Fruit fly (Drosophila melanogaster) whole organism, embryonic: ENCODE data around the gene CG13046.
A peak's percentile ranks its signal among the peaks of the same experiment; 100 is the strongest.

Source experiments
- Abd-B ChIP-seq: fragments of 200-800 bp; sonication (Bioruptor generic); optimal IDR thresholded peaks from 2 replicates; lab custom pipeline; 2018; ENCODE audit warnings: missing biosample characterization, mild to moderate bottlenecking, missing genetic modification characterization, moderate library complexity
- Blimp-1 ChIP-seq: fragments of 200-800 bp; sonication (Bioruptor generic); optimal IDR thresholded peaks from 3 replicates; lab custom pipeline; 2018; ENCODE audit warnings: missing biosample characterization, missing genetic modification characterization, mild to moderate bottlenecking, moderate library complexity, missing genetic modification reagents
- BtbVII ChIP-seq: fragments of 200-800 bp; sonication (Bioruptor generic); optimal IDR thresholded peaks from 3 replicates; lab custom pipeline; 2017; ENCODE audit warnings: missing biosample characterization, mild to moderate bottlenecking, missing genetic modification characterization
- CG13123 ChIP-seq: fragments of 200-800 bp; sonication (Bioruptor generic); optimal IDR thresholded peaks from 2 replicates; lab custom pipeline; 2016; ENCODE audit warnings: missing biosample characterization, missing genetic modification characterization
- CG15696 ChIP-seq: fragments of 200-800 bp; sonication (Bioruptor generic); optimal IDR thresholded peaks from 2 replicates; lab custom pipeline; 2019; ENCODE audit warnings: missing biosample characterization, mild to moderate bottlenecking, missing genetic modification characterization, moderate library complexity
- CG4404 ChIP-seq: fragments of 200-800 bp; sonication (Bioruptor generic); IDR thresholded peaks from 2 replicates; pipeline ENCODE4 v1.3.6; 2022; ENCODE audit warnings: missing biosample characterization, missing genetic modification characterization
- CG7556 ChIP-seq: fragments of 200-800 bp; sonication (Bioruptor generic); optimal IDR thresholded peaks from 2 replicates; lab custom pipeline; 2017; ENCODE audit warnings: missing biosample characterization, mild to moderate bottlenecking, missing genetic modification characterization
- CG7963 ChIP-seq: fragments of 200-800 bp; sonication (Bioruptor generic); IDR thresholded peaks from 3 replicates; pipeline ENCODE4 v1.3.6; 2022; ENCODE audit warnings: missing biosample characterization, missing genetic modification characterization; ENCODE audit not compliant: partially characterized antibody
- CG7987 ChIP-seq: fragments of 200-800 bp; sonication (Bioruptor generic); optimal IDR thresholded peaks from 2 replicates; lab custom pipeline; 2018; ENCODE audit warnings: missing biosample characterization, mild to moderate bottlenecking, missing genetic modification characterization, moderate library complexity
- CG9876 ChIP-seq: fragments of 200-800 bp; sonication (Bioruptor generic); optimal IDR thresholded peaks from 2 replicates; lab custom pipeline; 2016; ENCODE audit warnings: missing biosample characterization, missing genetic modification characterization
- GATAe ChIP-seq: fragments of 200-800 bp; sonication (Bioruptor generic); conservative IDR thresholded peaks from 2 replicates; pipeline ENCODE4 v1.3.6; 2022; ENCODE audit warnings: missing biosample characterization, missing genetic modification characterization
- HmgZ ChIP-seq: fragments of 200-800 bp; sonication (Bioruptor generic); optimal IDR thresholded peaks from 2 replicates; lab custom pipeline; 2018; ENCODE audit warnings: missing biosample characterization, mild to moderate bottlenecking, missing genetic modification characterization
- Med ChIP-seq: fragments of 200-800 bp; sonication (Bioruptor generic); peaks from one replicate; lab custom pipeline; 2016; ENCODE audit warnings: missing biosample characterization, missing genetic modification characterization, mild to moderate bottlenecking, inconsistent platforms, moderate library complexity
- Optix ChIP-seq: fragments of 200-800 bp; sonication (Bioruptor generic); IDR thresholded peaks from 3 replicates; pipeline ENCODE4 v1.3.6; 2022; ENCODE audit warnings: missing biosample characterization, missing genetic modification characterization
- Sox102F ChIP-seq: fragments of 200-800 bp; sonication (Bioruptor generic); optimal IDR thresholded peaks from 2 replicates; lab custom pipeline; 2018; ENCODE audit warnings: missing biosample characterization, mild to moderate bottlenecking, missing genetic modification characterization, moderate library complexity
- Xrp1 ChIP-seq: fragments of 200-800 bp; sonication (Bioruptor generic); IDR thresholded peaks from 2 replicates; pipeline ENCODE4 v1.3.6; 2022; ENCODE audit warnings: missing biosample characterization, missing genetic modification characterization
- az2 ChIP-seq: fragments of 200-800 bp; sonication (Bioruptor generic); optimal IDR thresholded peaks from 3 replicates; lab custom pipeline; 2016; ENCODE audit warnings: missing biosample characterization, missing genetic modification characterization
- bsh ChIP-seq, 2 experiments: fragments of 200-800 bp; sonication (Bioruptor generic); optimal IDR thresholded peaks; 2 replicates each; lab custom pipeline; 2017 to 2018; ENCODE audit warnings: mild to moderate bottlenecking in 2 of 2, missing biosample characterization in 2 of 2, missing genetic modification characterization in 2 of 2, moderate library complexity in 1 of 2
- btn ChIP-seq: fragments of 200-800 bp; sonication (Bioruptor generic); optimal IDR thresholded peaks from 2 replicates; lab custom pipeline; 2016; ENCODE audit warnings: missing biosample characterization, missing genetic modification characterization
- chinmo ChIP-seq: fragments of 200-800 bp; sonication (Bioruptor generic); IDR thresholded peaks from 4 replicates; pipeline ENCODE4 v1.3.6; 2022; ENCODE audit warnings: missing biosample characterization, missing genetic modification characterization; ENCODE audit not compliant: partially characterized antibody
- chn ChIP-seq: fragments of 200-800 bp; sonication (Bioruptor generic); optimal IDR thresholded peaks from 2 replicates; lab custom pipeline; 2016; ENCODE audit warnings: missing biosample characterization, missing genetic modification characterization
- gro ChIP-seq: fragments of 200-800 bp; sonication (Bioruptor generic); optimal IDR thresholded peaks from 2 replicates; lab custom pipeline; 2016; ENCODE audit warnings: missing biosample characterization, missing genetic modification characterization
- hb ChIP-seq: fragments of 200-800 bp; sonication (Bioruptor generic); IDR thresholded peaks from 3 replicates; pipeline ENCODE4 v1.3.6; 2022; ENCODE audit warnings: missing biosample characterization, missing genetic modification characterization; ENCODE audit not compliant: partially characterized antibody
- nerfin-2 ChIP-seq: fragments of 200-800 bp; sonication (Bioruptor generic); IDR thresholded peaks from 2 replicates; pipeline ENCODE4 v1.3.6; 2022; ENCODE audit warnings: missing biosample characterization, missing genetic modification characterization; ENCODE audit not compliant: partially characterized antibody
- nom ChIP-seq: fragments of 200-800 bp; sonication (Bioruptor generic); optimal IDR thresholded peaks from 2 replicates; lab custom pipeline; 2017; ENCODE audit warnings: missing biosample characterization, missing genetic modification characterization, mild to moderate bottlenecking, moderate library complexity, missing genetic modification reagents
- sens ChIP-seq: fragments of 200-800 bp; sonication (Bioruptor generic); peaks from one replicate; lab custom pipeline; 2016; ENCODE audit warnings: missing biosample characterization, missing genetic modification characterization
- ssp ChIP-seq: fragments of 200-800 bp; sonication (Bioruptor generic); IDR thresholded peaks from 2 replicates; pipeline ENCODE4 v1.3.6; 2022; ENCODE audit warnings: missing biosample characterization, missing genetic modification characterization
- trem ChIP-seq: fragments of 200-800 bp; optimal IDR thresholded peaks from 3 replicates; lab custom pipeline; 2019; ENCODE audit warnings: missing biosample characterization, mild to moderate bottlenecking, missing genetic modification characterization, moderate library complexity
- vvl ChIP-seq: fragments of 200-800 bp; sonication (Bioruptor generic); IDR thresholded peaks from 2 replicates; pipeline ENCODE4 v1.3.6; 2022; ENCODE audit warnings: missing biosample characterization, missing genetic modification characterization

Gene CG13046

DNA sequence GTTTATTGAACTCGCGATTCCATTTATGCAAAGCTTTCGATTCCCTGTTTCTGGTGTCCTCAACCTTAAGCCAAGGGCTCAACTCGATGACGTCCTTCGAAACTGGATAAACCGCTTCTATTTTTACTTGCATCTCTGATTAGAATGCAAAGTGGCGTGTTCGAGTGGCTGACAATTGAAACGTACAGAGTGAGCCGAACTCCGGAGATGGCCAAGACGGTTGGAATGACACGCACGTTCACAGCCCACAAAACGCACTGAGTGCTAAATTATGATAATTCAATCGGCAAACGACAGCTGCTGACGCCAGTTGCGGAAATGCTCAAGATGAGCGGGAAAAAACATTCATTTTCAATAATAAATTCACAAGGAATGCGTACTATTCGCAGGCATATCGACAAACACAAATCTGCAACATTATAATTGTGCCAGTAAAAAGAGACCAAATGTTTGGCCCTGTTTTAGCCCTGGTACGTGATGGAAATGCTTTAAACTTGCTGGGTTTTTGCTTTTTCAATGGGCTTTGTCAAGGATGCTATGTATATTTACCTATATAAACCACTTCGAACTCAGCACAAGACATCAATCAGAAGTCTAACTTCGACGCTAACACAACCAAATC is 15.8 kb downstream of the CG13046 start, which contains the start of gene CG13066:
CG13066 (plus strand) TSS at position 572 of the 622 bp plus-strand sequence.
- no peak for TF ChIP-seq GATAe (GFP tag; lab: Robert Waterston, UW)
- no peak for TF ChIP-seq CG7556 (GFP tag; lab: Kevin White, UChicago)
- no peak for TF ChIP-seq chn
- TF ChIP-seq ssp (GFP tag; lab: Robert Waterston, UW) = no peak
- no peak for TF ChIP-seq CG7963 (GFP tag; lab: Robert Waterston, UW)
- TF ChIP-seq chinmo = 0 out of 4 replicates have a peak, but pooled peaks have one; percentile 48
- no peak for TF ChIP-seq btn (GFP tag; lab: Kevin White, UChicago)
- no peak for TF ChIP-seq BtbVII (GFP tag; lab: Kevin White, UChicago)
- TF ChIP-seq sens = peak; percentile 52
- TF ChIP-seq Med (GFP tag; lab: Kevin White, UChicago) = no peak
- no peak for TF ChIP-seq Sox102F (GFP tag; lab: Kevin White, UChicago)
- TF ChIP-seq CG15696 (tag; lab: Kevin White, UChicago) = no peak
- peak; percentile 37; the same call in 1 of the 2 replicates for TF ChIP-seq vvl (GFP tag; lab: Robert Waterston, UW)

DNA sequence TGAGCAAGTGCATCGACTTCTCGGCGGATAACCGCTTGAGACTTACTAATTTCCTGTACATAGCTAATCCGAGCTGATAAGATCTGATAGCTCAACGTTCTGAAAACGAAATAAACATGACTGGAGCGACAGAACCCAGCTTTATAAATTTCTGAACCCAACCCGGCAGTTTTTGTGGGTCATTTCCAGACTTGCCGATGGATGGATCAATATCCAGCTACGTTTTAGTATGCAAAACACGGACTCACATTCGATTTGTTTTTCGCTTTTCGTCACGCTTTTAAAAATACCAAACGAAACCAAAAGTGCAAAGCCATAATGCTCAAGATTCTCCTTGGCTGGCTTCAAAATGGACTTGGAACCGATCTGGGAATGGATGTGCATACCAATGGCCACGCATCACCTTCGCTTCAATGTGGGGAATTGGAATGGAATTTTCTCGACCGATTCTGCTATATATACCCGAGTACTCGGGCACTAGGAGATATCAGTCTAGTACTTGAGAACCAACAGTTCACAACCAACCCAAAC is 17.4 kb downstream of the CG13046 start, which contains the start of the genes CG34248 and CG13067:
CG34248 (minus strand) TSS at position 101 of the 531 bp plus-strand sequence.
CG13067 (plus strand) TSS at position 481 of the 531 bp plus-strand sequence.
- TF ChIP-seq vvl (GFP tag; lab: Robert Waterston, UW) = peak; percentile 25; the same call in 1 of the 2 replicates
- TF ChIP-seq Blimp-1 (GFP tag; lab: Kevin White, UChicago) = peak; percentile 80
- TF ChIP-seq trem = no peak

DNA sequence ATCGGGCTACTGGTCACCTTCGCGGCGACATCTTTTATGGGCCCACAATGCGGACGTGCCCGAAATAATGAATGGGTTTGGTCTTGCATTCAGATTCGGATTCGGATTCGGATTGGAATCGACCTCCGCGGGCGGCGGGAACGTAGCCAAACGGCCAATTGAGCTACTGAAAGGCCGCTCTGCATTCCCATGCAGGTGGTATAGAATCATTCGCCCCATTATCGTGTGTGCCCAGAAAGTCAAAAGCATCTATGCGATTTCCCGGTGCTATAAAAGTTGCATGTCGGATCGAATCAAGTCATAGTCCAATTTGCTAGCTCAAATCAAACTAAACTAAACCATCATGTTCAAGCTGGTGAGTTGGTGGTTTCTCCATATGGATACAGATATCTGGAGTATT is 19.1 kb downstream of the CG13046 start, which contains the start of gene CG13068:
CG13068 (plus strand) TSS at position 301 of the 400 bp plus-strand sequence.
- TF ChIP-seq hb (GFP tag; lab: Robert Waterston, UW) = 0 out of 3 replicates have a peak, but pooled peaks have one; percentile 16
- 0 out of 2 replicates have a peak, but pooled peaks have one; percentile 39 for TF ChIP-seq vvl (GFP tag; lab: Robert Waterston, UW)
- TF ChIP-seq gro = no peak

DNA sequence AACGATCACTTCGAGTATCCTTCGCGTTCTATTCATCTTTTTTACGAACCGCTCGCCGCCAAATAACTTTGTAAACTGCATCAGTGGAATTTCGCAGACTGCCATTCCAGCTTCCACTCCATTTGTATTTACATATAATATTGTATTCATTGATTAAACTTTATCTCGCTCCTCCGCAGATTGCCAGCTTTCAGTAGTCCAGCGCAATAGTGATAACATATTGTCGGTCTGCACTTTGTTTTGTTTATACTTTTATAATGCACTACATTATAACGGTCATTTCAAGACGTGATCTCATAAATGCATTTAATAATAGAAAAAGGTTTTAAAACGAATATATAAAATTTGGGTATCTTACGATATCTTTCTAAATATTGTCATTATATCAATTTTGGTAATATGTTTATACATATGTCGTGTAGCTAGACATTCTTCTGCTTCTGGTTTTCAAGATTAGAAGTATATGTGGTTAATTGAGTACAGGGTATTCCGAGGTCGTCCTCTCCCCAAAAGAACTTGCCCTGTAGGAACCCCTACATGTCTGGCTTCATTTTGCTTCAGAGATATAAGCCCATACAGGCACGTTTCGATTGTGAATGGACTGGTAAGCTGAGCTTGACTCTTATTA is 20.0 kb downstream of the CG13046 start, which contains the start of gene CG4950:
CG4950 (minus strand) TSS at position 51 of the 628 bp plus-strand sequence.
- peak in 1 of 2 experiments; percentile 9 for TF ChIP-seq bsh (GFP tag; optimal IDR thresholded peaks at IDR 0.05; lab: Kevin White, UChicago)
- TF ChIP-seq nerfin-2 (GFP tag; lab: Robert Waterston, UW) = no peak
- peak; percentile 15 for TF ChIP-seq nom (GFP tag; lab: Kevin White, UChicago)

DNA sequence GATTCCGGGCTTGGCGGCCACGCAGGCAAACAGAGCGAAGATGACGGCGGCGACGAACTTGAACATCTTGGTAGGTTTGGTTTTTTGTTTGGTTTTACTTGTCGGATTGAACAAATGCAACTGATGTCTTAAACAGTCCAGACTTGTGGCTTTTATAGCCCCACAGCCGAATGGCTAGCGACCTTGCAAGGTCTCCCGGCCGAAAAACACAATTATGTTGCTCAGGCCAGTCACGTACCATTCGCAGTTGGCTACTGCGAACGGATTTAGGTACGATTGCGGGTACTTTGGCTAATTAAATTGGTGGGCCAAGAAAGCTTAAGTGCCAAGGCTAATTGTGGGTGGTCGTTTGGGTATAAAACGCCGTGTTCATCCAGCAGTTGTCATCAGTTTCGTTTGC is 23.2 kb downstream of the CG13046 start, which contains the start of the genes CG13051 and CG13069:
CG13051 (minus strand) TSS at position 101 of the 400 bp plus-strand sequence.
CG13069 (plus strand) TSS at position 386 of the 400 bp plus-strand sequence.
- TF ChIP-seq CG13123 (GFP tag; lab: Kevin White, UChicago) (no peak), chinmo (0 out of 4 replicates have a peak, but pooled peaks have one; percentile 15), CG7987 (GFP tag; lab: Kevin White, UChicago) (no peak)
- TF ChIP-seq, all 482 proteins: peak for 1

DNA sequence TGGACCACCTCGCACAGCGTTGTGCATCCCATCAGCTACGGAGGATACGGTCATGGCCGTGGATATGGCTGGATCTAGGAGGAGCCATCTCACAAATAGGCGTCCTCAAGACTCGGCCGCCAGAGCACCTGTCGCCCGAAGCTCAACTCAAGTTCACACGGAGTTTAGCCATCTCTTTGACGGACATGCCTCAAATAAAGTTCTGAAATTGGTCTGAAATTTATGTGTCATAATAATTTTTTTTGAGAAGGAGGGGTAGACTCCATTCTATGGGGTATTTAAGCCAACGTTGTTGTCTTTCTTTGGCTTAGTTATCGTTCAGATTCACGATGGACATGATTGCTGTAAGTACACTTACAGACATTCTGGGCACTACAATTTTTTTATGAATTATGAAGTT is 25.2 kb downstream of the CG13046 start, which contains the start of gene CG13070:
CG13070 (plus strand) TSS at position 301 of the 400 bp plus-strand sequence.
- no peak for TF ChIP-seq HmgZ
- TF ChIP-seq Xrp1 (GFP tag; lab: Robert Waterston, UW) = no peak
- no peak for TF ChIP-seq CG4404 (GFP tag; lab: Robert Waterston, UW)
- TF ChIP-seq az2 = no peak
- no peak for TF ChIP-seq CG9876 (GFP tag; lab: Kevin White, UChicago)
- TF ChIP-seq Abd-B (GFP tag; lab: Kevin White, UChicago) = no peak
- no peak for TF ChIP-seq Optix (GFP tag; lab: Robert Waterston, UW)
